Fruit fly (Drosophila melanogaster) ovary, adult (tissue): Measurements from ENCODE around the gene Acat1.

Experiments used
- CG17801 ChIP-seq: fragments of 200-800 bp; optimal IDR thresholded peaks from 2 replicates; lab custom pipeline; 2019; ENCODE audit warnings: missing biosample characterization, mild to moderate bottlenecking, missing genetic modification characterization, moderate library complexity; ENCODE audit not compliant: partially characterized antibody

Gene Acat1

dm6 chrX:7866868-7867267 lies 21.7 kb downstream of the Acat1 start, which contains the start of gene Ir7b:
Gene Ir7b, minus strand, starts transcription at chrX:7866968.
- TF ChIP-seq CG17801, result no peak

- no peak for TF ChIP-seq CG17801
Observed at dm6 chrX:7857873-7858272, 30.7 kb downstream of the Acat1 start, which contains the start of gene CG1409. Gene CG1409, plus strand, starts transcription at chrX:7858173.

- TF ChIP-seq CG17801, result no peak
Observed at dm6 chrX:7854144-7854543, 34.4 kb downstream of the Acat1 start, which contains the start of gene CG10920. Gene CG10920, minus strand, starts transcription at chrX:7854244.
